Fruit fly (Drosophila melanogaster): ENCODE results near the gene tobi.

tobi gene

dm6 chr3R:25346899-25347298 lies at the start of gene tobi:
TSS of gene tobi (minus strand) at chr3R:25346921.
- TF ChIP-seq CG8478 (optimal IDR thresholded peaks at IDR 0.05) (no peak), CTCF (optimal IDR thresholded peaks at IDR 0.05) (no peak)

- TF ChIP-seq CTCF (optimal IDR thresholded peaks at IDR 0.05): no peak
- no peak for TF ChIP-seq CG8478 (optimal IDR thresholded peaks at IDR 0.05)
Observed at dm6 chr3R:25388522-25388921, 41.8 kb upstream of the tobi start.

DNA sequence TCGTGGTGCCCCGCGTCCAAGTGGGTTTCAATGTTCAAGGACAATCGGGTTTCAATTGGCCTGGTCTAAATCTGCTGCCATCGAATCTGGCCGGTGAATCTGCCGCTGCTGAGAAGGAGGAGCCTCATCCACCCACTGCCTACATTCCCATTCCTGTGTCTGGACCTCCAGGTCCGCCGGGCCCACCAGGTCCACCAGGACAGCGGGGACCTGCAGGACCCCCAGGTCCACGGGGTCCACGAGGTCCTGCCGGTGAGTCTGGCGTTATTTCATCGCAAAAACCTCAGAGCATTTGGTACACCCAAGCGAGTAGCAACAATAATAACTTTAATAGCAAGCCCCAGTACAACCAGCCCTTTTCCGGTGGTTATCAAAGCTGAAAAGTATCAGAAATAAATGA lies 37.5 kb upstream of the tobi start:
- TF ChIP-seq CTCF (optimal IDR thresholded peaks at IDR 0.05) (no peak), CG8478 (optimal IDR thresholded peaks at IDR 0.05) (no peak)

dm6 chr3R:25383400-25383799 lies 36.7 kb upstream of the tobi start, which contains the start of gene CG31437:
TSS of gene CG31437 (plus strand) at chr3R:25383700.
- TF ChIP-seq CG8478 (optimal IDR thresholded peaks at IDR 0.05) (no peak), CTCF (optimal IDR thresholded peaks at IDR 0.05) (no peak)

DNA sequence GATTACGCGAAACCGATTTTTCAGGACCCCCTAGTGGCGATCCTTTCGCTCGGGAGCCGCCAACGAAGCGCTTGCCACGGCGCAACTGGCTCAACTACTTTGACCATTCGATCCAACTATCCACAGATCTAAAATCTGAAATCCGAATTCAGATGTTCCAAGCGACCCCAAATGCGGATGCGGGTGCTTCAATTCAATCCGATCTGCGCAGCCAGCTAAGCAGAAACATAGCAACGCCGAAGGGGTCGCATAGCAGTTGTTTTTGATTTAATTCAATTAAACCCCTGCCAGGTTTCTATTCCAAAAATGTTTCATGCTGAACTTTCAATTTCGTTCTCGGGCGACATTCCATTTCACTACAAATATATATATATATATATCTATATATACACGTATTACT lies 36.0 kb upstream of the tobi start, which contains the start of gene alrm:
alrm (minus strand) TSS at position 101 of the 400 bp plus-strand sequence.
- TF ChIP-seq CTCF (optimal IDR thresholded peaks at IDR 0.05) (no peak), CG8478 (optimal IDR thresholded peaks at IDR 0.05) (no peak)

dm6 chr3R:25357985-25358384 lies 11.3 kb upstream of the tobi start, which contains the start of gene ND-49L:
TSS of gene ND-49L (plus strand) at chr3R:25358285.
- TF ChIP-seq CG8478 (optimal IDR thresholded peaks at IDR 0.05): no peak
- no peak for TF ChIP-seq CTCF (optimal IDR thresholded peaks at IDR 0.05)

DNA sequence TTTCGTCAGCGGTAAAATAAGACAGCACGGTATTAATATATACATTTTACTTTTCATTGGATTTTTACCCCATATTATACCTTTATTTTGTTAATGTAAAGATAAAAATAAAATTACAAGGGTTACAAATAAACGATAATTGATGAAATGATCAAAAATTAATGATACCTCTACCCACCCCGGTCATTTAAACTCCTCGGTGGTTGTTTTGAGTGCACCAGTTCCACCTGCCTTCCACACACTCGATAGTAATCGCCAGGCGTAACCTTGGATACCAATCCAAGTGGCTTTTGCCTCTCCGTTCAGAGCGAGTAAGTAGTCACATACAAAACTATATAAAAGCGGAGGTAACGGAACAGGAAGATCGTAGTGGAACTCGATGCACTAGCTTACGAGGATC lies 6.8 kb downstream of the tobi start, which contains the start of gene rha:
rha (plus strand) TSS at position 301 of the 400 bp plus-strand sequence.
- TF ChIP-seq CG8478 (optimal IDR thresholded peaks at IDR 0.05) (no peak), CTCF (optimal IDR thresholded peaks at IDR 0.05) (no peak)

- TF ChIP-seq CG8478 (optimal IDR thresholded peaks at IDR 0.05): no peak
- no peak for TF ChIP-seq CTCF (optimal IDR thresholded peaks at IDR 0.05)
Observed at dm6 chr3R:25335065-25335464, 11.7 kb downstream of the tobi start, which contains the start of the genes CG10669 and CG11902. TSS of gene CG10669 (minus strand) at chr3R:25335243. TSS of gene CG11902 (plus strand) at chr3R:25335257.

- no peak for TF ChIP-seq CG8478 (optimal IDR thresholded peaks at IDR 0.05)
- TF ChIP-seq CTCF (optimal IDR thresholded peaks at IDR 0.05): no peak
Observed at dm6 chr3R:25331103-25331502, 15.6 kb downstream of the tobi start, which contains the start of gene CHKov2. TSS of gene CHKov2 (minus strand) at chr3R:25331203.

DNA sequence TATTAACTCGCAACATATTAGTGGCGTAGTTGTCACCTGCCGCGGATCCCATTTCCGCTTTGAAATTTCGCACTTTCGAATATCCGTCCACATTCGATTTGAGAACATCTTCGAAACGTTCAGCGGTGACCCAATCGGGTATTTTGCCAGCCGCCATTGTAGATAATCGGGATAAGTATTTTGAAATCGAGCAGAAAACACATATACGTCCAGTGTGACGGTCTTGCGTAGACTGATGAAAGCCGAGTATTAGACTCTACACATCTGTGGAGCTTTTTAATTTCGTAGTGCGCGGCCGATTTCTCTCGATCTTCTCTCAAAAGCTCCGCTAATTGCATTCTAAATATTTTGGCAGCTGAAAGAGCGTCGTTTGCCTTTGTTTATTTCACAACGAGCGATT lies 17.6 kb downstream of the tobi start, which contains the start of gene CHKov1:
CHKov1 (minus strand) TSS at position 238 of the 400 bp plus-strand sequence.
- TF ChIP-seq CG8478 (optimal IDR thresholded peaks at IDR 0.05) (no peak), CTCF (optimal IDR thresholded peaks at IDR 0.05) (no peak)

DNA sequence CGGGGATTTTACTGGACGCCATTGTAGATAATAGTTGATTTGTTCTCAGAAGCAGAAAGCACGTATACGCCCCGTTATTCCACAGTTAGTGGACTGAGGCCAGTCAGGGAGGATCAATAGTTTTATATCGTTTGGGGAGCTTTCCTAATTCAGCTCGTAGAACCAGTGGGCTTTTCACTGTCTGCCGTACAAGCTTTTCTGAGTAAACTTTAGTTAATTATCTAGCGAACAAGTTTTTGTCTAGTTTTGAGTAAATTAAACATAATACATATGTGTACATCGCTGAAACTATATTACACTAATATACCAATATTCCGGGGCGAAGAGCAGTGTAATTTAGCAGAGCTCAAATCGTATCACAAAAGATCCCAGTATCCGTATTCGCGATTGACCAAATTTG lies 24.1 kb downstream of the tobi start, which contains the start of gene CG10562:
CG10562 (minus strand) TSS at position 101 of the 400 bp plus-strand sequence.
- no peak for TF ChIP-seq CG8478 (optimal IDR thresholded peaks at IDR 0.05)
- TF ChIP-seq CTCF (optimal IDR thresholded peaks at IDR 0.05): no peak

dm6 chr3R:25321681-25322080 lies 25.0 kb downstream of the tobi start:
- TF ChIP-seq CG8478 (optimal IDR thresholded peaks at IDR 0.05): no peak
- TF ChIP-seq CTCF (optimal IDR thresholded peaks at IDR 0.05): no peak

DNA sequence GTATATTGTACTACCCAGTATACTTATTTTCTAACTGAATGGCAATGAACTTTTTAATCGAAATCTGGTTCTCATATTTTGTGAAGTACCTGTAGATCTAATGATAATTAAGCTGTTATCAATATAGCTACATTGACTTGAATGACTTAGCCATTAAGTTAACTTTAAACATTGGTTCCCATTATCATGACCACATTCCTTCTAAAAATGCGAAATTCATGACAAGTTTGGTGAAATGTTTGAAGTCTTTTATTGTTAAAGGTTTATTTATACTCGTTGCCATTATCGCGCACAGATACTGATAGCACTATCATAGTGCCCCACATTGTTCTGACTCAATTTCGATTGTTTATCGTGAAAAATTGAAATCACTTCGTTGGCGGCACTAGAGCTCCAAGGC lies 25.8 kb downstream of the tobi start:
- no peak for TF ChIP-seq CG8478 (optimal IDR thresholded peaks at IDR 0.05)
- no peak for TF ChIP-seq CTCF (optimal IDR thresholded peaks at IDR 0.05)

- TF ChIP-seq CTCF (optimal IDR thresholded peaks at IDR 0.05): no peak
- no peak for TF ChIP-seq CG8478 (optimal IDR thresholded peaks at IDR 0.05)
Observed at dm6 chr3R:25320051-25320705, 26.5 kb downstream of the tobi start, which contains the start of gene CG10560. TSS of gene CG10560 (minus strand) at chr3R:25320101.

dm6 chr3R:25318011-25318410 lies 28.7 kb downstream of the tobi start, which contains the start of gene CG10553:
TSS of gene CG10553 (minus strand) at chr3R:25318111.
- no peak for TF ChIP-seq CTCF (optimal IDR thresholded peaks at IDR 0.05)
- TF ChIP-seq CG8478 (optimal IDR thresholded peaks at IDR 0.05): no peak

dm6 chr3R:25316016-25316415 lies 30.7 kb downstream of the tobi start, which contains the start of gene CG10559:
TSS of gene CG10559 (minus strand) at chr3R:25316116.
- no peak for TF ChIP-seq CG8478 (optimal IDR thresholded peaks at IDR 0.05)
